Fruit fly (Drosophila melanogaster): ENCODE measurements around the gene CG1236.

Gene CG1236

dm6 chr3R:5771614-5772202 is 35.2 kb downstream of the CG1236 start:
- TF ChIP-seq pad (GFP tag; optimal IDR thresholded peaks at IDR 0.05) (no peak), Mnt (GFP tag; optimal IDR thresholded peaks at IDR 0.05) (no peak), CG14711 (tag; optimal IDR thresholded peaks at IDR 0.05) (no peak), kay (GFP tag; ENCODE audit: borderline replicate concordance) (no peak), Crg-1 (GFP tag; optimal IDR thresholded peaks at IDR 0.05) (no peak), toe (GFP tag; optimal IDR thresholded peaks at IDR 0.05) (no peak), Hr96 (GFP tag; optimal IDR thresholded peaks at IDR 0.05) (no peak), cnc (optimal IDR thresholded peaks at IDR 0.05) (no peak), ovo (GFP tag; optimal IDR thresholded peaks at IDR 0.05) (no peak), tj (GFP tag; optimal IDR thresholded peaks at IDR 0.05) (no peak), cic (GFP tag; optimal IDR thresholded peaks at IDR 0.05) (no peak), CG1620 (GFP tag; optimal IDR thresholded peaks at IDR 0.05) (no peak)

dm6 chr3R:5772433-5772832 is 35.9 kb downstream of the CG1236 start:
- no peak for TF ChIP-seq Hr96 (GFP tag; optimal IDR thresholded peaks at IDR 0.05)
- TF ChIP-seq CG14711 (tag; optimal IDR thresholded peaks at IDR 0.05), result no peak
- peak; percentile 28 for TF ChIP-seq CG5204 (GFP tag; optimal IDR thresholded peaks at IDR 0.05)
- no peak for TF ChIP-seq Mnt (GFP tag; optimal IDR thresholded peaks at IDR 0.05)
- TF ChIP-seq CG12768 (GFP tag; optimal IDR thresholded peaks at IDR 0.05), result peak; percentile 25

- TF ChIP-seq kay (GFP tag; ENCODE audit: borderline replicate concordance) (no peak), CG1620 (GFP tag; optimal IDR thresholded peaks at IDR 0.05) (peak; percentile 55), toe (GFP tag; optimal IDR thresholded peaks at IDR 0.05) (peak; percentile 83), Hr96 (GFP tag; optimal IDR thresholded peaks at IDR 0.05) (peak; percentile 72), ovo (GFP tag; optimal IDR thresholded peaks at IDR 0.05) (peak; percentile 96), Clk (GFP tag; optimal IDR thresholded peaks at IDR 0.05) (no peak), CG5204 (GFP tag; optimal IDR thresholded peaks at IDR 0.05) (no peak), CG7101 (tag; optimal IDR thresholded peaks at IDR 0.05) (peak; percentile 44), CG7045 (GFP tag; optimal IDR thresholded peaks at IDR 0.05) (peak; percentile 49), Mnt (GFP tag; optimal IDR thresholded peaks at IDR 0.05) (peak; percentile 54), CG11617 (GFP tag; optimal IDR thresholded peaks at IDR 0.05) (peak; percentile 45), pad (GFP tag; optimal IDR thresholded peaks at IDR 0.05) (peak; percentile 99), Crg-1 (GFP tag; optimal IDR thresholded peaks at IDR 0.05) (peak; percentile 29), tj (GFP tag; optimal IDR thresholded peaks at IDR 0.05) (peak; percentile 28), bab1 (GFP tag; optimal IDR thresholded peaks at IDR 0.05) (peak; percentile 59)
Measured at dm6 chr3R:5778731-5779593, 42.4 kb downstream of the CG1236 start, which contains the start of gene jagn. Gene jagn, plus strand, starts transcription at chr3R:5779315.

- TF ChIP-seq CG12768 (GFP tag; optimal IDR thresholded peaks at IDR 0.05), result no peak
- TF ChIP-seq pad (GFP tag; optimal IDR thresholded peaks at IDR 0.05), result no peak
- TF ChIP-seq Hr96 (GFP tag; optimal IDR thresholded peaks at IDR 0.05), result no peak
Measured at dm6 chr3R:5780976-5781375, 44.4 kb downstream of the CG1236 start, which contains the start of gene CG2082. Gene CG2082, minus strand, starts transcription at chr3R:5781076.

- TF ChIP-seq CG12768 (GFP tag; optimal IDR thresholded peaks at IDR 0.05) (no peak), CG1620 (GFP tag; optimal IDR thresholded peaks at IDR 0.05) (no peak), CG14711 (tag; optimal IDR thresholded peaks at IDR 0.05) (no peak), CG11617 (GFP tag; optimal IDR thresholded peaks at IDR 0.05) (no peak)
Measured at dm6 chr3R:5781462-5781861, 44.9 kb downstream of the CG1236 start, which contains the start of gene kat-60L1. Gene kat-60L1, plus strand, starts transcription at chr3R:5781762.

Data from whole organism, adult.